Fruit fly (Drosophila melanogaster) whole organism, pupa: ENCODE results near the gene Galt.

ENCODE experiments used
- CG12605 ChIP-seq: fragments of 200-800 bp; sonication (Bioruptor generic); IDR thresholded peaks from 2 replicates; pipeline ENCODE4 v1.3.6; 2022; ENCODE audit warnings: missing biosample characterization, missing genetic modification characterization
- CG14655 ChIP-seq: fragments of 200-800 bp; sonication (Bioruptor generic); optimal IDR thresholded peaks from 3 replicates; lab custom pipeline; 2017; ENCODE audit warnings: mild to moderate bottlenecking, missing biosample characterization, missing genetic modification reagents, missing genetic modification characterization
- CG15710 ChIP-seq: fragments of 200-800 bp; sonication (Bioruptor generic); optimal IDR thresholded peaks from 2 replicates; lab custom pipeline; 2018; ENCODE audit warnings: missing biosample characterization, mild to moderate bottlenecking, missing genetic modification characterization, moderate library complexity
- CG34367 ChIP-seq: fragments of 200-800 bp; sonication (Bioruptor generic); optimal IDR thresholded peaks from 2 replicates; lab custom pipeline; 2018; ENCODE audit warnings: missing biosample characterization, mild to moderate bottlenecking, missing genetic modification characterization
- CG8301 ChIP-seq: fragments of 200-800 bp; sonication (Bioruptor generic); optimal IDR thresholded peaks from 2 replicates; lab custom pipeline; 2018; ENCODE audit warnings: missing biosample characterization, mild to moderate bottlenecking, missing genetic modification characterization
- D1 ChIP-seq: fragments of 200-800 bp; sonication (Bioruptor generic); optimal IDR thresholded peaks from 2 replicates; lab custom pipeline; 2018; ENCODE audit warnings: missing biosample characterization, mild to moderate bottlenecking, missing genetic modification characterization, moderate library complexity
- EcR ChIP-seq: fragments of 200-800 bp; sonication (Bioruptor generic); optimal IDR thresholded peaks from 3 replicates; lab custom pipeline; 2019; ENCODE audit warnings: missing biosample characterization, missing genetic modification characterization, mild to moderate bottlenecking, moderate library complexity, missing genetic modification reagents
- Snoo ChIP-seq: fragments of 200-800 bp; sonication (Bioruptor generic); optimal IDR thresholded peaks from 3 replicates; lab custom pipeline; 2017; ENCODE audit warnings: missing biosample characterization, mild to moderate bottlenecking, missing genetic modification characterization, inconsistent platforms
- rn ChIP-seq: fragments of 200-800 bp; sonication (Bioruptor generic); IDR thresholded peaks from 2 replicates; pipeline ENCODE4 v1.3.6; 2022; ENCODE audit warnings: missing biosample characterization, missing genetic modification characterization

DNA sequence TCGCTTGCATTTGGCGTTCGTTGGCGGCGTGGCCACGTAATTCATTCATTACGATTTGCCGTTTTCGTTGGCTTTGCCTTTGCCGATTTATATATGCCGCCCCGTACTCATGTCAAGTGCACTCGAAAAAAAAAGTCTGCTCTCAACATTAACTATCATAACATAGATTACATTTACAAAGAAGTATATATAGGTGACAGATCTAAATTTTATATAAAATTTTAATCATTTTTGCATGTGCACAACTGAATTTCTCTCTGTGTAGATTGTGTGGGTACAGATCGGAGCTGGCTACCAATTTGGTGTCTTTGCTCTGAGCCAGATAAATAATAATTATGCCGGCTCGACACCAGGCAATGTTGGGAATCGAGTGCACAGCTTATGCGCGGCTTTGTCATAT lies 30.6 kb upstream of the Galt start:
- TF ChIP-seq rn (GFP tag; lab: Robert Waterston, UW) (peak; percentile 65), CG8301 (tag; lab: Kevin White, UChicago) (peak; percentile 66), EcR (GFP tag; lab: Kevin White, UChicago) (no peak), CG12605 (peak; percentile 78), CG34367 (tag; lab: Kevin White, UChicago) (peak; percentile 55), Snoo (peak; percentile 55), CG14655 (GFP tag; lab: Kevin White, UChicago) (peak; percentile 62), D1 (no peak), CG15710 (peak; percentile 57)
